Fruit fly (Drosophila melanogaster) whole organism, embryonic: ENCODE results near the gene car.

ENCODE experiments used
- Blimp-1 ChIP-seq: fragments of 200-800 bp; sonication (Bioruptor generic); optimal IDR thresholded peaks from 3 replicates; lab custom pipeline; 2018; ENCODE audit warnings: missing biosample characterization, missing genetic modification characterization, mild to moderate bottlenecking, moderate library complexity, missing genetic modification reagents
- CG17385 ChIP-seq: fragments of 200-800 bp; sonication (Bioruptor generic); optimal IDR thresholded peaks from 3 replicates; lab custom pipeline; 2018; ENCODE audit warnings: missing biosample characterization, mild to moderate bottlenecking, missing genetic modification characterization
- CG2678 ChIP-seq: fragments of 200-800 bp; sonication (Bioruptor generic); optimal IDR thresholded peaks from 3 replicates; lab custom pipeline; 2019; ENCODE audit warnings: missing biosample characterization, mild to moderate bottlenecking, missing genetic modification characterization, moderate library complexity
- CG4730 ChIP-seq: fragments of 200-800 bp; sonication (Bioruptor generic); IDR thresholded peaks from 2 replicates; pipeline ENCODE4 v1.3.6; 2022; ENCODE audit warnings: missing biosample characterization, missing genetic modification characterization
- CkIIα-i1 ChIP-seq: fragments of 200-800 bp; sonication (Bioruptor generic); IDR thresholded peaks from 2 replicates; pipeline ENCODE4 v1.3.6; 2022; ENCODE audit warnings: missing biosample characterization, missing genetic modification characterization
- MESR4 ChIP-seq: fragments of 200-800 bp; sonication (Bioruptor generic); optimal IDR thresholded peaks from 2 replicates; lab custom pipeline; 2018; ENCODE audit warnings: missing biosample characterization, mild to moderate bottlenecking, missing genetic modification characterization, moderate library complexity
- Spps ChIP-seq: fragments of 200-800 bp; sonication (Bioruptor generic); optimal IDR thresholded peaks from 2 replicates; lab custom pipeline; 2018; ENCODE audit warnings: missing biosample characterization, mild to moderate bottlenecking, missing genetic modification characterization
- br ChIP-seq: fragments of >200 bp; optimal IDR thresholded peaks from 2 replicates; lab custom pipeline; 2017
- dmrt11E ChIP-seq: fragments of 200-800 bp; sonication (Bioruptor generic); optimal IDR thresholded peaks from 3 replicates; lab custom pipeline; 2018; ENCODE audit warnings: missing biosample characterization, mild to moderate bottlenecking, missing genetic modification characterization, moderate library complexity
- peb ChIP-seq: fragments of 200-800 bp; sonication (Bioruptor generic); IDR thresholded peaks from 2 replicates; pipeline ENCODE4 v1.3.6; 2022; ENCODE audit warnings: missing biosample characterization, missing genetic modification characterization

- TF ChIP-seq CG4730, result no peak
- TF ChIP-seq br (lab: Kevin White, UChicago), result no peak
- no peak for TF ChIP-seq CG17385 (GFP tag; lab: Kevin White, UChicago)
- TF ChIP-seq Spps (tag; lab: Kevin White, UChicago), result no peak
- no peak for TF ChIP-seq CG2678 (tag; lab: Kevin White, UChicago)
- no peak for TF ChIP-seq MESR4 (GFP tag; lab: Kevin White, UChicago)
- TF ChIP-seq CkIIα-i1 (GFP tag; lab: Robert Waterston, UW), result no peak
- TF ChIP-seq peb, result no peak
- no peak for TF ChIP-seq dmrt11E (tag; lab: Kevin White, UChicago)
- no peak for TF ChIP-seq Blimp-1
Measured at dm6 chrX:19582732-19583131, 16.9 kb downstream of the car start.
